Fruit fly (Drosophila melanogaster) Kc167 (cell line): Measurements from ENCODE around the gene bowl.

ENCODE experiments used
- Myc ChIP-seq: fragments of >200 bp; optimal IDR thresholded peaks from 2 replicates; lab custom pipeline; 2017; ENCODE audit warnings: missing external identifiers
- Sin3A ChIP-seq: fragments of >200 bp; optimal IDR thresholded peaks from 2 replicates; lab custom pipeline; 2018; ENCODE audit warnings: missing external identifiers
- h ChIP-seq: fragments of >200 bp; optimal IDR thresholded peaks from 3 replicates; lab custom pipeline; 2018; ENCODE audit warnings: missing external identifiers
- insv ChIP-seq: fragments of >200 bp; optimal IDR thresholded peaks from 3 replicates; lab custom pipeline; 2018; ENCODE audit warnings: missing external identifiers
- psq ChIP-seq: fragments of >200 bp; optimal IDR thresholded peaks from 2 replicates; lab custom pipeline; 2017; ENCODE audit warnings: missing external identifiers
- ttk ChIP-seq: sonication (Bioruptor generic); optimal IDR thresholded peaks from 2 replicates; lab custom pipeline; 2017; ENCODE audit warnings: missing external identifiers

Gene bowl

dm6 chr2L:3804641-3805273, 33.3 kb downstream of the bowl start:
- TF ChIP-seq Myc (no peak), ttk (lab: Kevin White, UChicago) (no peak), h (lab: Kevin White, UChicago) (no peak), Sin3A (no peak), psq (lab: Kevin White, UChicago) (no peak), insv (lab: Kevin White, UChicago) (no peak)

dm6 chr2L:3805274-3806196, 34.0 kb downstream of the bowl start:
- no peak for TF ChIP-seq h (lab: Kevin White, UChicago)
- no peak for TF ChIP-seq psq (lab: Kevin White, UChicago)
- TF ChIP-seq Myc = no peak
- no peak for TF ChIP-seq Sin3A
- no peak for TF ChIP-seq ttk (lab: Kevin White, UChicago)
- TF ChIP-seq insv (lab: Kevin White, UChicago) = no peak

- TF ChIP-seq psq (lab: Kevin White, UChicago) (no peak), ttk (lab: Kevin White, UChicago) (no peak), insv (lab: Kevin White, UChicago) (no peak), h (lab: Kevin White, UChicago) (no peak), Sin3A (no peak), Myc (no peak)
Measured at dm6 chr2L:3806197-3807030, 34.9 kb downstream of the bowl start.

dm6 chr2L:3813255-3813875, 41.9 kb downstream of the bowl start, which contains the start of gene CG3407:
CG3407 (minus strand) TSS chr2L:3813410.
- TF ChIP-seq h (lab: Kevin White, UChicago) = no peak
- no peak for TF ChIP-seq psq (lab: Kevin White, UChicago)
- no peak for TF ChIP-seq Sin3A
- TF ChIP-seq insv (lab: Kevin White, UChicago) = no peak
- TF ChIP-seq ttk (lab: Kevin White, UChicago) = no peak
- TF ChIP-seq Myc = no peak

dm6 chr2L:3814163-3814562, 42.7 kb downstream of the bowl start:
- no peak for TF ChIP-seq psq (lab: Kevin White, UChicago)
- TF ChIP-seq h (lab: Kevin White, UChicago) = no peak
- TF ChIP-seq insv (lab: Kevin White, UChicago) = no peak
- no peak for TF ChIP-seq Sin3A
- no peak for TF ChIP-seq ttk (lab: Kevin White, UChicago)
- TF ChIP-seq Myc = no peak

dm6 chr2L:3818903-3819302, 47.4 kb downstream of the bowl start:
- TF ChIP-seq Myc (no peak), ttk (lab: Kevin White, UChicago) (no peak), Sin3A (no peak), psq (lab: Kevin White, UChicago) (no peak), insv (lab: Kevin White, UChicago) (no peak), h (lab: Kevin White, UChicago) (no peak)

- TF ChIP-seq ttk (lab: Kevin White, UChicago) = no peak
- TF ChIP-seq psq (lab: Kevin White, UChicago) = no peak
- TF ChIP-seq h (lab: Kevin White, UChicago) = no peak
- no peak for TF ChIP-seq insv (lab: Kevin White, UChicago)
- no peak for TF ChIP-seq Myc
- no peak for TF ChIP-seq Sin3A
Measured at dm6 chr2L:3822462-3823065, 51.1 kb downstream of the bowl start.

- no peak for TF ChIP-seq insv (lab: Kevin White, UChicago)
- no peak for TF ChIP-seq psq (lab: Kevin White, UChicago)
- no peak for TF ChIP-seq Sin3A
- no peak for TF ChIP-seq h (lab: Kevin White, UChicago)
- TF ChIP-seq ttk (lab: Kevin White, UChicago) = no peak
- TF ChIP-seq Myc = no peak
Measured at dm6 chr2L:3823835-3824234, 52.3 kb downstream of the bowl start.

- no peak for TF ChIP-seq psq (lab: Kevin White, UChicago)
- no peak for TF ChIP-seq ttk (lab: Kevin White, UChicago)
- no peak for TF ChIP-seq insv (lab: Kevin White, UChicago)
- no peak for TF ChIP-seq Sin3A
- no peak for TF ChIP-seq h (lab: Kevin White, UChicago)
- no peak for TF ChIP-seq Myc
Measured at dm6 chr2L:3825413-3825812, 53.9 kb downstream of the bowl start, which contains the start of gene slp1. slp1 (plus strand) TSS chr2L:3825675.

- TF ChIP-seq h (lab: Kevin White, UChicago) = no peak
- TF ChIP-seq psq (lab: Kevin White, UChicago) = no peak
- TF ChIP-seq Myc = no peak
- no peak for TF ChIP-seq ttk (lab: Kevin White, UChicago)
- TF ChIP-seq insv (lab: Kevin White, UChicago) = no peak
Measured at dm6 chr2L:3827406-3828133, 56.1 kb downstream of the bowl start.
